Fruit fly (Drosophila melanogaster): Measurements from ENCODE around the gene ras.
A peak's percentile ranks its signal among the peaks of the same experiment; 100 is the strongest.

ras gene

dm6 chrX:10737422-10738150 is 6.7 kb upstream of the ras start (continued):
- TF ChIP-seq CG10543 (GFP tag; optimal IDR thresholded peaks at IDR 0.05) = peak; percentile 61
- TF ChIP-seq CG17385 (GFP tag; optimal IDR thresholded peaks at IDR 0.05) = peak; percentile 85
- peak; percentile 70 for TF ChIP-seq CG3163 (GFP tag; optimal IDR thresholded peaks at IDR 0.05)
- TF ChIP-seq NC2α (GFP tag; optimal IDR thresholded peaks at IDR 0.05) = peak; percentile 62
- peak; percentile 82 for TF ChIP-seq CG6272 (GFP tag; IDR thresholded peaks at IDR 0.05)
- peak; percentile 84 for TF ChIP-seq slp2 (GFP tag; optimal IDR thresholded peaks at IDR 0.05)
- peak; percentile 58 for TF ChIP-seq CG13775 (GFP tag; optimal IDR thresholded peaks at IDR 0.05)
- no peak for TF ChIP-seq yki (optimal IDR thresholded peaks at IDR 0.05)
- TF ChIP-seq CG13624 (GFP tag; optimal IDR thresholded peaks at IDR 0.05) = peak; percentile 81
- TF ChIP-seq CG4404 (GFP tag; IDR thresholded peaks at IDR 0.05) = peak; percentile 49
- TF ChIP-seq amos (GFP tag; IDR thresholded peaks at IDR 0.05; ENCODE audit: partially characterized antibody) = no peak
- TF ChIP-seq jing (GFP tag; optimal IDR thresholded peaks at IDR 0.05) = peak; percentile 77
- peak; percentile 77 for TF ChIP-seq schlank (tag; optimal IDR thresholded peaks at IDR 0.05)
- peak; percentile 58; the same call in 1 of the 3 replicates for TF ChIP-seq CG11560 (tag; IDR thresholded peaks at IDR 0.05)
- TF ChIP-seq CG14860 (GFP tag; IDR thresholded peaks at IDR 0.05; ENCODE audit: partially characterized antibody) = no peak
- peak; percentile 67 for TF ChIP-seq zen (tag; optimal IDR thresholded peaks at IDR 0.05)
- peak; percentile 70 for TF ChIP-seq Myb (GFP tag; optimal IDR thresholded peaks at IDR 0.05)
- peak in 1 of 2 experiments; percentile 97 for TF ChIP-seq eve (GFP tag; optimal IDR thresholded peaks at IDR 0.05)
- TF ChIP-seq CG30403 (GFP tag; optimal IDR thresholded peaks at IDR 0.05) = peak; percentile 69
- peak; percentile 71 for TF ChIP-seq jigr1 (GFP tag; IDR thresholded peaks at IDR 0.05)
- peak; percentile 43 for TF ChIP-seq disco-r (GFP tag; optimal IDR thresholded peaks at IDR 0.05)
- no peak for TF ChIP-seq Dip2 (GFP tag; IDR thresholded peaks at IDR 0.05)
- peak; percentile 57; the same call in 1 of the 3 replicates for TF ChIP-seq C15 (GFP tag; IDR thresholded peaks at IDR 0.05)
- TF ChIP-seq CG12236 (GFP tag; optimal IDR thresholded peaks at IDR 0.05) = peak; percentile 4
- peak; percentile 91 for TF ChIP-seq gem (tag; optimal IDR thresholded peaks at IDR 0.05)
- peak; percentile 92 for TF ChIP-seq CG18262 (tag; optimal IDR thresholded peaks at IDR 0.05)
- peak; percentile 88 for TF ChIP-seq CG12659 (GFP tag; optimal IDR thresholded peaks at IDR 0.05)
- TF ChIP-seq tx (GFP tag; optimal IDR thresholded peaks at IDR 0.05) = peak; percentile 81
- no peak for TF ChIP-seq CG13287 (GFP tag; IDR thresholded peaks at IDR 0.05; ENCODE audit: partially characterized antibody)
- no peak for TF ChIP-seq CG31224 (GFP tag; IDR thresholded peaks at IDR 0.05)
- peak; percentile 76 for TF ChIP-seq wdn (GFP tag; IDR thresholded peaks at IDR 0.05)
- TF ChIP-seq dysf (GFP tag; IDR thresholded peaks at IDR 0.05) = peak; percentile 90
- peak; percentile 94 for TF ChIP-seq ci (GFP tag; IDR thresholded peaks at IDR 0.05)
- TF ChIP-seq CG13424 (tag; optimal IDR thresholded peaks at IDR 0.05) = peak; percentile 89
- TF ChIP-seq cad (GFP tag; optimal IDR thresholded peaks at IDR 0.05) = no peak
- TF ChIP-seq CG13296 (GFP tag; optimal IDR thresholded peaks at IDR 0.05) = peak; percentile 74
- TF ChIP-seq CG33213 (GFP tag; optimal IDR thresholded peaks at IDR 0.05) = peak; percentile 69
- TF ChIP-seq CG16815 (GFP tag; optimal IDR thresholded peaks at IDR 0.05) = peak; percentile 67
- peak; percentile 52; the same call in 1 of the 2 replicates for TF ChIP-seq CG10321 (GFP tag; IDR thresholded peaks at IDR 0.05)
- TF ChIP-seq sisA (GFP tag; IDR thresholded peaks at IDR 0.05) = peak; percentile 91
- TF ChIP-seq crp (GFP tag; optimal IDR thresholded peaks at IDR 0.05) = peak in 1 of 2 experiments; percentile 27
- TF ChIP-seq CG10431 (GFP tag; optimal IDR thresholded peaks at IDR 0.05) = peak; percentile 45
- TF ChIP-seq fru (optimal IDR thresholded peaks at IDR 0.05) = no peak
- peak; percentile 80 for TF ChIP-seq CG6683 (GFP tag; optimal IDR thresholded peaks at IDR 0.05)
- TF ChIP-seq CG10267 (tag; optimal IDR thresholded peaks at IDR 0.05) = peak; percentile 80
- no peak for TF ChIP-seq CG15073 (GFP tag; optimal IDR thresholded peaks at IDR 0.05)
- TF ChIP-seq sens-2 (GFP tag; IDR thresholded peaks at IDR 0.05) = peak; percentile 86
- peak; percentile 66 to 76 for TF ChIP-seq dpn (GFP tag; optimal IDR thresholded peaks at IDR 0.05)
- TF ChIP-seq otp (GFP tag; IDR thresholded peaks at IDR 0.05) = peak; percentile 80
- TF ChIP-seq CG15269 (tag; optimal IDR thresholded peaks at IDR 0.05) = peak; percentile 87

Data from whole organism, embryonic.